Worm (Caenorhabditis elegans): Measurements from ENCODE around the gene R09D1.12.

DNA sequence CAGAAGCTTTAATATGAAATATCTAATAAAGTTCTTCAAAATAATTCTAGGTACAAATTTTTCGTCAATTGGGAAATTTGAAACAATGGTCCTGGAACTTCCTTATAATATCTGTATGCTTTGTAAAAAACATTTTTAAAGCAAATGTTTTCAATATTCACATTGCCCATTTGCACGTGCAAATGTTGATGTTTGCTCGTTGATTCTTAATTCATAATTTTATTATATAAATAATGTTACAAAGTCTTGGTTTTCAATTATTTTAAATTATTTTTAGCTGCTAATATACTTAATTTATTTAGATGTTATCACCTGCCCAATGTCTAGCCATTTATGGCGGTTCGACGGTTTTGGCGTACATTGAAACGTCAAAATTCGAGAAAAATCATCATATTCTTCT lies 30.1 kb downstream of the R09D1.12 start, which contains the start of gene M176.11:
- TF ChIP-seq egl-27 (tag; optimal IDR thresholded peaks at IDR 0.05) (no peak), nhr-25 (tag; optimal IDR thresholded peaks at IDR 0.05) (no peak), daf-12 (tag; optimal IDR thresholded peaks at IDR 0.05) (no peak), nhr-28 (tag; optimal IDR thresholded peaks at IDR 0.05) (no peak), ceh-82 (tag; optimal IDR thresholded peaks at IDR 0.05) (no peak), nhr-23 (tag; optimal IDR thresholded peaks at IDR 0.05) (no peak), unc-39 (tag; optimal IDR thresholded peaks at IDR 0.05) (no peak), fkh-10 (GFP tag; optimal IDR thresholded peaks at IDR 0.05) (no peak), ztf-11 (tag; optimal IDR thresholded peaks at IDR 0.05) (no peak), lin-39 (tag; optimal IDR thresholded peaks at IDR 0.05) (no peak), lin-15B (tag; optimal IDR thresholded peaks at IDR 0.05) (no peak), snpc-4 (tag; optimal IDR thresholded peaks at IDR 0.05) (no peak), fos-1 (tag; optimal IDR thresholded peaks at IDR 0.05) (no peak), nhr-12 (tag; optimal IDR thresholded peaks at IDR 0.05) (no peak)
